Fruit fly (Drosophila melanogaster) whole organism, pupa: ENCODE measurements around the gene Phb1.

Source experiments
- CG10348 ChIP-seq: fragments of 200-800 bp; sonication (Bioruptor generic); IDR thresholded peaks from 2 replicates; pipeline ENCODE4 v1.3.6; 2022; ENCODE audit warnings: missing biosample characterization, missing genetic modification characterization
- CG12605 ChIP-seq: fragments of 200-800 bp; sonication (Bioruptor generic); IDR thresholded peaks from 2 replicates; pipeline ENCODE4 v1.3.6; 2022; ENCODE audit warnings: missing biosample characterization, missing genetic modification characterization
- CG13204 ChIP-seq: fragments of 200-800 bp; sonication (Bioruptor generic); optimal IDR thresholded peaks from 2 replicates; lab custom pipeline; 2018; ENCODE audit warnings: missing biosample characterization, mild to moderate bottlenecking, missing genetic modification characterization, moderate library complexity
- CG14655 ChIP-seq: fragments of 200-800 bp; sonication (Bioruptor generic); optimal IDR thresholded peaks from 3 replicates; lab custom pipeline; 2017; ENCODE audit warnings: mild to moderate bottlenecking, missing biosample characterization, missing genetic modification reagents, missing genetic modification characterization
- CG15710 ChIP-seq: fragments of 200-800 bp; sonication (Bioruptor generic); optimal IDR thresholded peaks from 2 replicates; lab custom pipeline; 2018; ENCODE audit warnings: missing biosample characterization, mild to moderate bottlenecking, missing genetic modification characterization, moderate library complexity
- CG17806 ChIP-seq: fragments of 200-800 bp; sonication (Bioruptor generic); optimal IDR thresholded peaks from 2 replicates; lab custom pipeline; 2018; ENCODE audit warnings: missing biosample characterization, mild to moderate bottlenecking, missing genetic modification characterization, moderate library complexity
- CG32121 ChIP-seq: fragments of 200-800 bp; sonication (Bioruptor generic); IDR thresholded peaks from 2 replicates; pipeline ENCODE4 v1.3.6; 2022; ENCODE audit warnings: missing biosample characterization, missing genetic modification characterization
- CG34367 ChIP-seq: fragments of 200-800 bp; sonication (Bioruptor generic); optimal IDR thresholded peaks from 2 replicates; lab custom pipeline; 2018; ENCODE audit warnings: missing biosample characterization, mild to moderate bottlenecking, missing genetic modification characterization
- CG4496 ChIP-seq: fragments of 200-800 bp; sonication (Bioruptor generic); IDR thresholded peaks from 3 replicates; pipeline ENCODE4 v1.3.6; 2022; ENCODE audit warnings: missing biosample characterization, missing genetic modification characterization
- CG8159 ChIP-seq: fragments of 200-800 bp; sonication (Bioruptor generic); optimal IDR thresholded peaks from 3 replicates; lab custom pipeline; 2018; ENCODE audit warnings: missing biosample characterization, mild to moderate bottlenecking, missing genetic modification characterization, moderate library complexity
- CG8301 ChIP-seq: fragments of 200-800 bp; sonication (Bioruptor generic); optimal IDR thresholded peaks from 2 replicates; lab custom pipeline; 2018; ENCODE audit warnings: missing biosample characterization, mild to moderate bottlenecking, missing genetic modification characterization
- CG9948 ChIP-seq: fragments of 200-800 bp; sonication (Bioruptor generic); optimal IDR thresholded peaks from 2 replicates; lab custom pipeline; 2018; ENCODE audit warnings: missing biosample characterization, mild to moderate bottlenecking, missing genetic modification characterization, moderate library complexity
- D1 ChIP-seq: fragments of 200-800 bp; sonication (Bioruptor generic); optimal IDR thresholded peaks from 2 replicates; lab custom pipeline; 2018; ENCODE audit warnings: missing biosample characterization, mild to moderate bottlenecking, missing genetic modification characterization, moderate library complexity
- EcR ChIP-seq: fragments of 200-800 bp; sonication (Bioruptor generic); optimal IDR thresholded peaks from 3 replicates; lab custom pipeline; 2019; ENCODE audit warnings: missing biosample characterization, missing genetic modification characterization, mild to moderate bottlenecking, moderate library complexity, missing genetic modification reagents
- Ets98B ChIP-seq: fragments of 200-800 bp; sonication (Bioruptor generic); IDR thresholded peaks from 2 replicates; pipeline ENCODE4 v1.3.6; 2022; ENCODE audit warnings: missing biosample characterization, missing genetic modification characterization
- Pif1A ChIP-seq: fragments of 200-800 bp; sonication (Bioruptor generic); optimal IDR thresholded peaks from 3 replicates; lab custom pipeline; 2016; ENCODE audit warnings: missing biosample characterization, missing genetic modification characterization
- Pif1B ChIP-seq: fragments of 200-800 bp; sonication (Bioruptor generic); optimal IDR thresholded peaks from 3 replicates; lab custom pipeline; 2016; ENCODE audit warnings: missing biosample characterization, missing genetic modification characterization
- Snoo ChIP-seq: fragments of 200-800 bp; sonication (Bioruptor generic); optimal IDR thresholded peaks from 3 replicates; lab custom pipeline; 2017; ENCODE audit warnings: missing biosample characterization, mild to moderate bottlenecking, missing genetic modification characterization, inconsistent platforms
- fd96Ca ChIP-seq: fragments of 200-800 bp; sonication (Bioruptor generic); IDR thresholded peaks from 3 replicates; pipeline ENCODE4 v1.3.6; 2022; ENCODE audit warnings: missing biosample characterization, missing genetic modification characterization
- gl ChIP-seq: fragments of 200-800 bp; sonication (Bioruptor generic); optimal IDR thresholded peaks from 2 replicates; lab custom pipeline; 2018; ENCODE audit warnings: missing biosample characterization, mild to moderate bottlenecking, missing genetic modification characterization
- rn ChIP-seq: fragments of 200-800 bp; sonication (Bioruptor generic); IDR thresholded peaks from 2 replicates; pipeline ENCODE4 v1.3.6; 2022; ENCODE audit warnings: missing biosample characterization, missing genetic modification characterization

The Phb1 gene

dm6 chr2L:19155937-19156736 is 32.5 kb upstream of the Phb1 start:
- TF ChIP-seq CG14655 (GFP tag; lab: Kevin White, UChicago): peak; percentile 65
- TF ChIP-seq Ets98B (GFP tag; lab: Robert Waterston, UW): 0 out of 2 replicates have a peak, but pooled peaks have one; percentile 22
- no peak for TF ChIP-seq CG32121 (GFP tag; lab: Robert Waterston, UW)
- peak; percentile 98 for TF ChIP-seq CG12605 (GFP tag; lab: Robert Waterston, UW)
- peak; percentile 98 for TF ChIP-seq EcR
- TF ChIP-seq CG15710 (tag; lab: Kevin White, UChicago): peak; percentile 83
- TF ChIP-seq fd96Ca (GFP tag; lab: Robert Waterston, UW): peak; percentile 64; the same call in 2 of the 3 replicates
- peak; percentile 99 for TF ChIP-seq CG13204 (GFP tag; lab: Kevin White, UChicago)
- TF ChIP-seq Snoo (tag; lab: Kevin White, UChicago): no peak
- peak; percentile 76 for TF ChIP-seq CG8159 (tag; lab: Kevin White, UChicago)
- TF ChIP-seq Pif1B (GFP tag; lab: Kevin White, UChicago): peak; percentile 88
- TF ChIP-seq CG17806 (tag; lab: Kevin White, UChicago): peak; percentile 75
- TF ChIP-seq CG8301 (tag; lab: Kevin White, UChicago): peak; percentile 32
- no peak for TF ChIP-seq rn (GFP tag; lab: Robert Waterston, UW)
- TF ChIP-seq CG10348 (GFP tag; lab: Robert Waterston, UW): no peak
- peak; percentile 89 for TF ChIP-seq CG34367 (tag; lab: Kevin White, UChicago)
- TF ChIP-seq D1 (tag; lab: Kevin White, UChicago): no peak
- TF ChIP-seq Pif1A: peak; percentile 74
- peak; percentile 72 for TF ChIP-seq CG4496 (GFP tag; lab: Robert Waterston, UW)
- peak; percentile 98 for TF ChIP-seq gl (tag; lab: Kevin White, UChicago)
- peak; percentile 66 for TF ChIP-seq CG9948 (tag; lab: Kevin White, UChicago)
- TF ChIP-seq, all 21 proteins: peak for 16

- TF ChIP-seq Snoo (tag; lab: Kevin White, UChicago) (no peak), CG12605 (GFP tag; lab: Robert Waterston, UW) (peak; percentile 24; the same call in 1 of the 2 replicates), fd96Ca (GFP tag; lab: Robert Waterston, UW) (no peak), CG34367 (tag; lab: Kevin White, UChicago) (no peak), CG15710 (tag; lab: Kevin White, UChicago) (no peak), EcR (peak; percentile 93), gl (tag; lab: Kevin White, UChicago) (peak; percentile 51), D1 (tag; lab: Kevin White, UChicago) (no peak), CG9948 (tag; lab: Kevin White, UChicago) (no peak), Pif1A (no peak), Pif1B (GFP tag; lab: Kevin White, UChicago) (peak; percentile 13), CG13204 (GFP tag; lab: Kevin White, UChicago) (peak; percentile 95), CG10348 (GFP tag; lab: Robert Waterston, UW) (no peak), CG4496 (GFP tag; lab: Robert Waterston, UW) (no peak)
These were observed 31.3 kb upstream of the Phb1 start for dm6 chr2L:19154893-19155389.

- TF ChIP-seq rn (GFP tag; lab: Robert Waterston, UW) (no peak), CG15710 (tag; lab: Kevin White, UChicago) (no peak), Snoo (tag; lab: Kevin White, UChicago) (no peak), fd96Ca (GFP tag; lab: Robert Waterston, UW) (no peak), CG12605 (GFP tag; lab: Robert Waterston, UW) (no peak)
- TF ChIP-seq, all 21 proteins: peak for 0
These were observed 23.0 kb upstream of the Phb1 start for dm6 chr2L:19146645-19147044.

dm6 chr2L:19146047-19146446 is 22.4 kb upstream of the Phb1 start:
- TF ChIP-seq CG8301 (tag; lab: Kevin White, UChicago) (no peak), EcR (peak; percentile 76), CG13204 (GFP tag; lab: Kevin White, UChicago) (peak; percentile 67)

- peak; percentile 38 for TF ChIP-seq CG8159 (tag; lab: Kevin White, UChicago)
- TF ChIP-seq CG4496 (GFP tag; lab: Robert Waterston, UW): peak; percentile 55; the same call in 2 of the 3 replicates
- TF ChIP-seq CG13204 (GFP tag; lab: Kevin White, UChicago): peak; percentile 78
- TF ChIP-seq D1 (tag; lab: Kevin White, UChicago): no peak
- TF ChIP-seq CG17806 (tag; lab: Kevin White, UChicago): peak; percentile 0
- no peak for TF ChIP-seq CG32121 (GFP tag; lab: Robert Waterston, UW)
- peak; percentile 60; the same call in 2 of the 3 replicates for TF ChIP-seq fd96Ca (GFP tag; lab: Robert Waterston, UW)
- TF ChIP-seq CG12605 (GFP tag; lab: Robert Waterston, UW): 0 out of 2 replicates have a peak, but pooled peaks have one; percentile 41
- peak; percentile 17 for TF ChIP-seq CG9948 (tag; lab: Kevin White, UChicago)
- TF ChIP-seq gl (tag; lab: Kevin White, UChicago): peak; percentile 59
- peak; percentile 26 for TF ChIP-seq CG14655 (GFP tag; lab: Kevin White, UChicago)
- peak; percentile 46 for TF ChIP-seq CG15710 (tag; lab: Kevin White, UChicago)
- no peak for TF ChIP-seq Ets98B (GFP tag; lab: Robert Waterston, UW)
- TF ChIP-seq EcR: peak; percentile 80
- no peak for TF ChIP-seq rn (GFP tag; lab: Robert Waterston, UW)
These were observed 20.4 kb upstream of the Phb1 start for dm6 chr2L:19144115-19144514.
